Fruit fly (Drosophila melanogaster): ENCODE measurements around the gene Megf8.

- TF ChIP-seq ttk (optimal IDR thresholded peaks at IDR 0.05) (no peak), insv (optimal IDR thresholded peaks at IDR 0.05) (no peak), h (optimal IDR thresholded peaks at IDR 0.05) (no peak), psq (optimal IDR thresholded peaks at IDR 0.05) (no peak), Myc (optimal IDR thresholded peaks at IDR 0.05) (no peak)
These were observed 30.7 kb upstream of the Megf8 start for dm6 chr2L:8012551-8012950.
